Worm (Caenorhabditis elegans) whole organism, late embryonic: Measurements from ENCODE around the gene spe-36.

Source experiments
- ceh-30 ChIP-seq: fragments of 150-350 bp; optimal IDR thresholded peaks from 2 replicates; lab custom pipeline; 2014; ENCODE audit warnings: missing biosample characterization, missing genetic modification characterization
- ceh-6 ChIP-seq: fragments of 200-800 bp; sonication (Bioruptor generic); optimal IDR thresholded peaks from 2 replicates; lab custom pipeline; 2018; ENCODE audit warnings: mild to moderate bottlenecking, missing genetic modification characterization, missing compliant biosample characterization
- dve-1 ChIP-seq: sonication (generic microtip); optimal IDR thresholded peaks from 2 replicates; lab custom pipeline; 2017; ENCODE audit warnings: antibody characterized with exemption, mild to moderate bottlenecking, missing genetic modification characterization, missing compliant biosample characterization
- eyg-1 ChIP-seq: sonication (generic microtip); optimal IDR thresholded peaks from 2 replicates; lab custom pipeline; 2016; ENCODE audit warnings: missing genotype, missing genetic modification characterization, missing compliant biosample characterization
- fkh-10 ChIP-seq: fragments of 150-350 bp; optimal IDR thresholded peaks from 2 replicates; lab custom pipeline; 2014; ENCODE audit warnings: missing biosample characterization, missing genetic modification reagents, missing genetic modification characterization
- mec-3 ChIP-seq: sonication (generic microtip); optimal IDR thresholded peaks from 2 replicates; lab custom pipeline; 2016; ENCODE audit warnings: borderline replicate concordance, missing genetic modification characterization, missing compliant biosample characterization
- nhr-11 ChIP-seq: fragments of 150-350 bp; optimal IDR thresholded peaks from 2 replicates; lab custom pipeline; 2014; ENCODE audit warnings: missing biosample characterization, missing genetic modification characterization
- rnt-1 ChIP-seq: sonication (generic microtip); optimal IDR thresholded peaks from 2 replicates; lab custom pipeline; 2016; ENCODE audit warnings: missing genetic modification characterization, missing compliant biosample characterization
- sdc-2 ChIP-seq: sonication (generic microtip); optimal IDR thresholded peaks from 2 replicates; lab custom pipeline; 2016; ENCODE audit warnings: missing genotype, missing genetic modification characterization, missing compliant biosample characterization
- syd-9 ChIP-seq: sonication (generic microtip); optimal IDR thresholded peaks from 2 replicates; lab custom pipeline; 2016; ENCODE audit warnings: mild to moderate bottlenecking, missing genetic modification characterization, moderate library complexity, missing compliant biosample characterization
- tbx-2 ChIP-seq: sonication (generic microtip); optimal IDR thresholded peaks from 2 replicates; lab custom pipeline; 2016; ENCODE audit warnings: missing genetic modification characterization, missing compliant biosample characterization
- ttx-3 ChIP-seq: sonication (generic microtip); optimal IDR thresholded peaks from 2 replicates; lab custom pipeline; 2016; ENCODE audit warnings: missing genetic modification reagents, missing genetic modification characterization, missing compliant biosample characterization

DNA sequence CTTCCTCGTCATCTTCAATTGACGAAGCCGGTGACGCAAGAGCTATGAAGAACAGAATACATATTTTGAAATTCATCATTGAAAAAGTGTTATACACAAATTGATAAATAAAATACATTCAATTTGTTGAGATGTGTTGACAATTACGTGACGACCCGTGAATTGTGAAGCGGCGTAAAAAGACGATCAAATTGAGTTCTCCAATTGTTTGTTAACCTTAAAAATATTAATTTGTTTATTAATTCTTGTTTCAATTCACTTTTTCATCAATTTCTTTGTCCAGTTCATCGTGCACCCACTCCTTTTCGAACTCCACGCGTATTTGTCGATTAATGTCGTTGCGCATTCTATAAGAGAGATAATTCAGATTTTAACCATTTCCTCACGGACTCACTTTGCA lies at the start of gene spe-36:
- TF ChIP-seq eyg-1 (tag; lab: Kevin White, UChicago) (no peak), ceh-6 (GFP tag; lab: Kevin White, UChicago) (no peak), rnt-1 (tag; lab: Kevin White, UChicago) (no peak), nhr-11 (no peak), ceh-30 (tag; lab: Kevin White, UChicago) (no peak), sdc-2 (tag; lab: Kevin White, UChicago) (no peak), syd-9 (tag; lab: Kevin White, UChicago) (no peak), dve-1 (tag; lab: Kevin White, UChicago) (no peak), fkh-10 (no peak), ttx-3 (tag; lab: Kevin White, UChicago) (no peak), tbx-2 (no peak), mec-3 (tag; lab: Kevin White, UChicago) (no peak)
